Worm (Caenorhabditis elegans): ENCODE results near the gene C53D6.11.

Gene C53D6.11

ce11 chrIV:9000664-9001063 is 9.7 kb upstream of the C53D6.11 start:
- TF ChIP-seq pag-3 (tag; optimal IDR thresholded peaks at IDR 0.05; ENCODE audit: borderline replicate concordance) (no peak), tbx-7 (tag; optimal IDR thresholded peaks at IDR 0.05) (no peak), nhr-232 (tag; optimal IDR thresholded peaks at IDR 0.05) (no peak), pax-1 (tag; optimal IDR thresholded peaks at IDR 0.05) (no peak), fkh-10 (GFP tag; optimal IDR thresholded peaks at IDR 0.05) (no peak), fax-1 (tag; optimal IDR thresholded peaks at IDR 0.05) (no peak), hlh-6 (tag; optimal IDR thresholded peaks at IDR 0.05) (no peak), ceh-45 (GFP tag; IDR thresholded peaks at IDR 0.05) (no peak), gmeb-2 (tag; optimal IDR thresholded peaks at IDR 0.05) (no peak), pha-4 (tag; optimal IDR thresholded peaks at IDR 0.05) (no peak)

DNA sequence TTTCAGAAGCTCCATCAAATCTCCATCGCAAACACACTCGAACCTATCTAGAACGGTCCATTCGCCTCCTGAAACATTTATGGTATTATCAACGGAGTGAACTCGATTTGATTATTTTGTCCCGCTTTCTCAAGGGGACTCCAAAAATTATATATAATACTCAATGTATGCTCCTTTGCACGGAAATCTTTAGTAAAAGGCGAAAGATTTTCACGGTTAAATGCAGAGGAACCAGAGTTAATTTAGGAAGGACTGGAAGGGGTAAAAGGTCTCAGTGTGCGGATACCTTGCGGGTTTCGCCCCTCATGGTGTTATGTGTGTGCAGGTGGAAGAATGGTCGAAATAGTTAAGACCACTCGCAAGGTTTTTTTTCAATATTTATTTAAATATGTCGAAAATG is 9.2 kb upstream of the C53D6.11 start:
- TF ChIP-seq lin-11 (tag; optimal IDR thresholded peaks at IDR 0.05), result no peak
- no peak for TF ChIP-seq odd-2 (tag; optimal IDR thresholded peaks at IDR 0.05)
- TF ChIP-seq K02D7.2 (tag; optimal IDR thresholded peaks at IDR 0.05), result no peak
- TF ChIP-seq unc-3 (GFP tag; conservative IDR thresholded peaks at IDR 0.05), result no peak
- TF ChIP-seq unc-3 (tag; optimal IDR thresholded peaks at IDR 0.05), result no peak
- TF ChIP-seq sox-4 (tag; optimal IDR thresholded peaks at IDR 0.05), result no peak
- TF ChIP-seq ref-2 (tag; optimal IDR thresholded peaks at IDR 0.05), result no peak
- TF ChIP-seq hlh-30 (tag; optimal IDR thresholded peaks at IDR 0.05; ENCODE audit: insufficient read depth), result no peak
- no peak for TF ChIP-seq syd-9 (tag; optimal IDR thresholded peaks at IDR 0.05)
- no peak for TF ChIP-seq ets-4 (tag; optimal IDR thresholded peaks at IDR 0.05)

DNA sequence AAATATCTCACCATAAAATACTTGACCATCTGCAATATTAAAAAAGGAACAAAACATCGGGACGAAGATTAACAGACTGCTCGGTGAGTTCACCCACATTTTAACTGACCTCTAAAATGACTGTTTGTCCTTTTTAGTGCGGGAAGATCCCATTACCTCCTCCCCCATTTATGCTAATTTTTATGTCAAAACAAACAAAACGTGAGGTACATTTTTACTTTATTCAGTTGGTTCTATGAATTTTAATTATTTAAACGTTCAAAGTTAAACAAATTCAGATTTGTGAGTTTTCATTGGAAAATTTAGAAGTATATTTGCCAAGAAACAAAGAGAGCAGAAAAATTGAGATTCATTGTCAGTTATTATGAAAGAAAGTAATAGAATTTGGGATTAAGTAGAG is 7.7 kb upstream of the C53D6.11 start, which contains the start of gene C53D6.8:
C53D6.8 (minus strand) TSS at position 101 of the 400 bp plus-strand sequence.
- TF ChIP-seq pha-2 (tag; optimal IDR thresholded peaks at IDR 0.05) (no peak), hlh-30 (tag; optimal IDR thresholded peaks at IDR 0.05; ENCODE audit: insufficient read depth) (no peak), ceh-34 (tag; optimal IDR thresholded peaks at IDR 0.05) (no peak), ceh-22 (tag; optimal IDR thresholded peaks at IDR 0.05) (no peak), ceh-30 (tag; optimal IDR thresholded peaks at IDR 0.05) (no peak), C08G9.2 (tag; optimal IDR thresholded peaks at IDR 0.05) (no peak), pqm-1 (tag; optimal IDR thresholded peaks at IDR 0.05) (no peak), Y22D7AL.16 (tag; optimal IDR thresholded peaks at IDR 0.05) (no peak)

DNA sequence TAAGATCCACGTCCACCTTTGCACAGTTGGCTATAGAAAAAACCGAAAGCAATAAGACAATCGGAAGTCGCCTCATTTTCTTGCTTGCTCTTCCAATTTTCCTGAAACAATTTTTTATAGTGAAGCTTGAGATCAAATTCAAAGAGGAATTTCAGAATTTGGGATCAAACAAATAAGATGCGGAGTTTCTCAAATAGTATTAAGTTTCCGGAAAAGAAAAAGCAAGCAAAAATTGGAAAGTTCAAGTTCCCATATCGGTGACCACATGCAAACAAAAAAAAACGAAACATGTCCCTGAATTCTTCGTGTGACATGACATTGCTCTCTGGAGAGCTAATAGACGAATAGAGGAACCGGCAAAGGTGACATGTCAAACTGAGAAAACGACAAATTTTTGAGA is 5.1 kb upstream of the C53D6.11 start, which contains the start of gene unc-129:
unc-129 (minus strand) TSS at position 101 of the 400 bp plus-strand sequence.
- TF ChIP-seq sdc-2 (tag; optimal IDR thresholded peaks at IDR 0.05) (no peak), syd-9 (tag; optimal IDR thresholded peaks at IDR 0.05) (no peak), ceh-14 (tag; optimal IDR thresholded peaks at IDR 0.05) (no peak), nhr-11 (tag; optimal IDR thresholded peaks at IDR 0.05) (no peak), nhr-232 (tag; optimal IDR thresholded peaks at IDR 0.05) (no peak), fkh-6 (tag; optimal IDR thresholded peaks at IDR 0.05) (no peak), sox-2 (GFP tag; IDR thresholded peaks at IDR 0.05) (no peak), madf-2 (tag; optimal IDR thresholded peaks at IDR 0.05) (no peak), hlh-13 (GFP tag; optimal IDR thresholded peaks at IDR 0.05) (no peak), nfya-1 (tag; optimal IDR thresholded peaks at IDR 0.05) (no peak), mec-3 (tag; optimal IDR thresholded peaks at IDR 0.05; ENCODE audit: borderline replicate concordance) (no peak), gmeb-2 (tag; optimal IDR thresholded peaks at IDR 0.05) (no peak), ceh-31 (tag; optimal IDR thresholded peaks at IDR 0.05) (no peak), ceh-19 (GFP tag; optimal IDR thresholded peaks at IDR 0.05) (no peak), pros-1 (tag; optimal IDR thresholded peaks at IDR 0.05) (no peak), ceh-6 (GFP tag; optimal IDR thresholded peaks at IDR 0.05) (no peak), ahr-1 (tag; optimal IDR thresholded peaks at IDR 0.05) (no peak), eyg-1 (tag; optimal IDR thresholded peaks at IDR 0.05) (no peak), dmd-4 (tag; optimal IDR thresholded peaks at IDR 0.05; ENCODE audit: borderline replicate concordance) (no peak), pax-1 (tag; optimal IDR thresholded peaks at IDR 0.05) (no peak)

Measured in whole organism, late embryonic.